Worm (Caenorhabditis elegans) whole organism, L4/young adult: ENCODE results near the gene srh-245.

Source experiments
- W03F9.2 ChIP-seq: fragments of 150-350 bp; optimal IDR thresholded peaks from 2 replicates; lab custom pipeline; 2014; ENCODE audit warnings: missing biosample characterization, missing genetic modification characterization
- dao-5 ChIP-seq: sonication (generic microtip); optimal IDR thresholded peaks from 2 replicates; lab custom pipeline; 2016; ENCODE audit warnings: missing genotype, missing genetic modification characterization, moderate library complexity, missing compliant biosample characterization

DNA sequence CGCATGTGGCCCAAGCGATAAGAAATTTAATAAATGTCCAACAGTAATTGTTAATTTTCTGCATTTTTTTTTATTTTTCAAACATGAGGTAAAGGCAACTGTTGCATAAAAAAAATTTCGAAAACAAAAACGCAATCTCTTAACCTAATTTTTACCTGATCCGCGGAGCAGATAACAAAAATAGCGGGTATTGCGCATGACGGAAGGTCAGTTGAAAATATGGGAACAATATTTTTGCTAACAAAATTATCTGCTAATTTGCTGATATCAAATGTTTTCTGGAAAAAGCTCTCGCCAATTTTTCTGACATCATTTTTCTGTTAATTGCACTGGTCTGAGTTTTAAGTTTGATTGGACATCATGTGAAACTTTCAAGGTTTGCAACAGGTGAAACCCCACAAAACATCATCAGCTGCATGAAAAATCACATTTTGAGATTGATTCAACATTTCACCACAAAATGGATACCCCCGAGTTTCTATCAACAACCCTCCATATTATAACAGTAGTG lies 8.7 kb upstream of the srh-245 start, which contains the start of the genes F31F4.11 and srh-266:
- no peak for TF ChIP-seq W03F9.2 (tag; lab: Kevin White, UChicago)
- TF ChIP-seq dao-5 (tag; lab: Kevin White, UChicago): no peak
